Worm (Caenorhabditis elegans) whole organism, L1 larva: ENCODE data around the gene lpd-9.
A peak's percentile ranks its signal among the peaks of the same experiment; 100 is the strongest.

Experiments
- C34B4.2 ChIP-seq: sonication (generic microtip); optimal IDR thresholded peaks from 2 replicates; lab custom pipeline; 2017; ENCODE audit warnings: mild to moderate bottlenecking, missing genetic modification characterization, missing compliant biosample characterization
- aly-2 ChIP-seq: fragments of 150-350 bp; optimal IDR thresholded peaks from 2 replicates; lab custom pipeline; 2014; ENCODE audit warnings: missing biosample characterization, missing genetic modification characterization
- blmp-1 ChIP-seq: fragments of 150-350 bp; optimal IDR thresholded peaks from 2 replicates; lab custom pipeline; 2014; ENCODE audit warnings: missing biosample characterization, missing genetic modification characterization
- ceh-82 ChIP-seq, 3 experiments: fragments of 150-350 bp in 1 of 3; sonication (generic microtip) in 2 of 3; optimal IDR thresholded peaks; 2 replicates each; lab custom pipeline; 2014 to 2017; ENCODE audit warnings: missing biosample characterization in 3 of 3, missing genetic modification characterization in 3 of 3
- ceh-90 ChIP-seq: sonication (generic microtip); optimal IDR thresholded peaks from 2 replicates; lab custom pipeline; 2016; ENCODE audit warnings: missing genetic modification characterization, missing compliant biosample characterization
- efl-1 ChIP-seq, 4 experiments: fragments of 150-350 bp; optimal IDR thresholded peaks in 3 of 4; peaks in 1 of 4; 1 replicate in 1 of 4; 2 replicates in 3 of 4; lab custom pipeline; 2014; ENCODE audit warnings: missing biosample characterization in 2 of 4, missing genetic modification characterization in 2 of 4, missing genetic modification reagents in 2 of 4
- egl-13 ChIP-seq: sonication (generic microtip); optimal IDR thresholded peaks from 2 replicates; lab custom pipeline; 2016; ENCODE audit warnings: missing genotype, missing genetic modification reagents, missing genetic modification characterization, missing compliant biosample characterization
- egl-27 ChIP-seq, 2 experiments: fragments of 150-350 bp in 1 of 2; sonication (generic microtip); optimal IDR thresholded peaks; 3 replicates each; lab custom pipeline; 2017 to 2018; ENCODE audit warnings: missing biosample characterization in 2 of 2, missing genetic modification characterization in 2 of 2, missing genetic modification reagents in 2 of 2
- elt-2 ChIP-seq: sonication (generic microtip); optimal IDR thresholded peaks from 2 replicates; lab custom pipeline; 2016; ENCODE audit warnings: missing genetic modification characterization, mild to moderate bottlenecking, inconsistent platforms, missing compliant biosample characterization, missing genetic modification reagents
- fkh-10 ChIP-seq: sonication (generic microtip); optimal IDR thresholded peaks from 2 replicates; lab custom pipeline; 2017; ENCODE audit warnings: missing biosample characterization, missing genetic modification reagents, missing genetic modification characterization
- fkh-4 ChIP-seq: sonication (generic microtip); optimal IDR thresholded peaks from 2 replicates; lab custom pipeline; 2016; ENCODE audit warnings: missing compliant biosample characterization, missing genetic modification characterization, borderline replicate concordance
- hlh-4 ChIP-seq: sonication (generic microtip); optimal IDR thresholded peaks from 2 replicates; lab custom pipeline; 2016; ENCODE audit warnings: mild to moderate bottlenecking, missing genetic modification characterization, missing compliant biosample characterization
- jun-1 ChIP-seq: fragments of 150-350 bp; optimal IDR thresholded peaks from 2 replicates; lab custom pipeline; 2014; ENCODE audit warnings: missing biosample characterization, missing genetic modification reagents, missing genetic modification characterization
- lin-35 ChIP-seq, 2 experiments: fragments of 150-350 bp; optimal IDR thresholded peaks; 2 replicates each; lab custom pipeline; 2014; ENCODE audit warnings: missing biosample characterization in 2 of 2, missing genetic modification characterization in 2 of 2, missing genetic modification reagents in 2 of 2
- lsy-2 ChIP-seq, 2 experiments: fragments of 150-350 bp; optimal IDR thresholded peaks; 2 replicates each; lab custom pipeline; 2014; ENCODE audit warnings: missing biosample characterization in 2 of 2, missing genetic modification characterization in 2 of 2
- mab-9 ChIP-seq: fragments of 200-800 bp; sonication (Bioruptor generic); IDR thresholded peaks from 2 replicates; pipeline ENCODE4 v1.3.6; 2022; ENCODE audit warnings: missing genetic modification reagents, missing genetic modification characterization, missing compliant biosample characterization
- mef-2 ChIP-seq: fragments of 150-350 bp; optimal IDR thresholded peaks from 2 replicates; lab custom pipeline; 2014; ENCODE audit warnings: missing biosample characterization, missing genetic modification characterization
- nhr-11 ChIP-seq: fragments of 150-350 bp; optimal IDR thresholded peaks from 2 replicates; lab custom pipeline; 2014; ENCODE audit warnings: missing biosample characterization, missing genetic modification characterization
- nhr-20 ChIP-seq: sonication (generic microtip); optimal IDR thresholded peaks from 2 replicates; lab custom pipeline; 2016; ENCODE audit warnings: mild to moderate bottlenecking, missing genetic modification characterization, missing compliant biosample characterization
- nhr-28 ChIP-seq: fragments of 150-350 bp; optimal IDR thresholded peaks from 2 replicates; lab custom pipeline; 2014; ENCODE audit warnings: missing biosample characterization, missing genetic modification characterization
- nhr-47 ChIP-seq: sonication (generic microtip); optimal IDR thresholded peaks from 2 replicates; lab custom pipeline; 2016; ENCODE audit warnings: mild to moderate bottlenecking, missing genetic modification characterization, moderate library complexity, missing compliant biosample characterization
- nhr-71 ChIP-seq: sonication (generic microtip); optimal IDR thresholded peaks from 2 replicates; lab custom pipeline; 2016; ENCODE audit warnings: mild to moderate bottlenecking, missing genetic modification characterization, moderate library complexity, missing compliant biosample characterization
- nhr-76 ChIP-seq: sonication (generic microtip); optimal IDR thresholded peaks from 2 replicates; lab custom pipeline; 2017; ENCODE audit warnings: missing biosample characterization, missing genetic modification characterization
- nhr-85 ChIP-seq: sonication (generic microtip); peaks from one replicate; lab custom pipeline; 2016; ENCODE audit warnings: missing genetic modification characterization, inconsistent platforms, missing compliant biosample characterization
- nhr-90 ChIP-seq: sonication (generic microtip); optimal IDR thresholded peaks from 2 replicates; lab custom pipeline; 2016; ENCODE audit warnings: mild to moderate bottlenecking, missing genetic modification characterization, missing compliant biosample characterization; ENCODE audit not compliant: poor library complexity
- pag-3 ChIP-seq: sonication (generic microtip); optimal IDR thresholded peaks from 2 replicates; lab custom pipeline; 2017; ENCODE audit warnings: missing genetic modification characterization, mild to moderate bottlenecking, missing compliant biosample characterization, antibody characterized with exemption, borderline replicate concordance; ENCODE audit not compliant: insufficient read depth
- rnt-1 ChIP-seq: sonication (generic microtip); optimal IDR thresholded peaks from 2 replicates; lab custom pipeline; 2016; ENCODE audit warnings: mild to moderate bottlenecking, missing genetic modification characterization, moderate library complexity, missing compliant biosample characterization
- skn-1 ChIP-seq: fragments of 150-350 bp; optimal IDR thresholded peaks from 2 replicates; lab custom pipeline; 2014; ENCODE audit warnings: missing biosample characterization, missing genetic modification characterization
- snpc-4 ChIP-seq: fragments of 150-350 bp; optimal IDR thresholded peaks from 2 replicates; lab custom pipeline; 2014; ENCODE audit warnings: missing biosample characterization, missing genetic modification characterization
- sup-37 ChIP-seq: fragments of 200-800 bp; sonication (Bioruptor generic); optimal IDR thresholded peaks from 2 replicates; lab custom pipeline; 2018; ENCODE audit warnings: mild to moderate bottlenecking, missing genetic modification characterization, missing compliant biosample characterization
- tlp-1 ChIP-seq: fragments of 150-350 bp; optimal IDR thresholded peaks from 2 replicates; lab custom pipeline; 2014; ENCODE audit warnings: missing biosample characterization, missing genetic modification characterization
- unc-130 ChIP-seq: fragments of 150-350 bp; optimal IDR thresholded peaks from 2 replicates; lab custom pipeline; 2017; ENCODE audit warnings: missing biosample characterization, missing genetic modification characterization, inconsistent platforms
- unc-30 ChIP-seq: sonication (generic microtip); optimal IDR thresholded peaks from 2 replicates; lab custom pipeline; 2017; ENCODE audit warnings: missing biosample characterization, missing genetic modification characterization
- unc-62 ChIP-seq: fragments of 150-350 bp; optimal IDR thresholded peaks from 2 replicates; lab custom pipeline; 2014; ENCODE audit warnings: missing biosample characterization, missing genetic modification reagents, missing genetic modification characterization
- unc-86 ChIP-seq: sonication (generic microtip); optimal IDR thresholded peaks from 2 replicates; lab custom pipeline; 2016; ENCODE audit warnings: missing genetic modification characterization, missing compliant biosample characterization
- vab-15 ChIP-seq: sonication (generic microtip); optimal IDR thresholded peaks from 2 replicates; lab custom pipeline; 2017; ENCODE audit warnings: missing genotype, mild to moderate bottlenecking, missing genetic modification characterization, missing compliant biosample characterization
- xbp-1 ChIP-seq: sonication (generic microtip); optimal IDR thresholded peaks from 2 replicates; lab custom pipeline; 2016; ENCODE audit warnings: missing genetic modification characterization, missing compliant biosample characterization
- ztf-4 ChIP-seq: fragments of 150-350 bp; optimal IDR thresholded peaks from 2 replicates; lab custom pipeline; 2014; ENCODE audit warnings: missing biosample characterization, missing genetic modification characterization

lpd-9 gene

ce11 chrV:10581837-10582300 lies 2.8 kb downstream of the lpd-9 start, which contains the start of gene T21C9.6:
T21C9.6 (plus strand) TSS chrV:10581887.
- TF ChIP-seq unc-86 (tag; lab: Kevin White, UChicago) = no peak
- no peak for TF ChIP-seq hlh-4 (tag; lab: Kevin White, UChicago)
- TF ChIP-seq mef-2 (tag; lab: Kevin White, UChicago) = no peak
- TF ChIP-seq elt-2 (tag; lab: Kevin White, UChicago) = peak; percentile 25
- TF ChIP-seq, all 84 proteins: peak for 1

ce11 chrV:10588694-10589093 lies 9.6 kb downstream of the lpd-9 start, which contains the start of gene srg-32:
srg-32 (minus strand) TSS chrV:10588794.
- TF ChIP-seq jun-1 (tag; lab: Kevin White, UChicago) = no peak
- no peak for TF ChIP-seq fkh-10
- no peak for TF ChIP-seq pag-3 (tag; lab: Kevin White, UChicago)
- no peak for TF ChIP-seq tlp-1 (tag; lab: Kevin White, UChicago)
- no peak for TF ChIP-seq nhr-76 (tag; lab: Kevin White, UChicago)
- TF ChIP-seq mef-2 (tag; lab: Kevin White, UChicago) = no peak
- no peak for TF ChIP-seq efl-1 (optimal IDR thresholded peaks at IDR 0.05; lab: Kevin White, UChicago)
- no peak for TF ChIP-seq efl-1 (GFP tag; optimal IDR thresholded peaks at IDR 0.05 in 1 of 2; lab: Kevin White, UChicago)
- TF ChIP-seq ztf-4 (tag; lab: Kevin White, UChicago) = no peak
- TF ChIP-seq vab-15 = no peak
- no peak for TF ChIP-seq snpc-4 (tag; lab: Kevin White, UChicago)
- no peak for TF ChIP-seq skn-1 (tag; lab: Kevin White, UChicago)

- TF ChIP-seq tlp-1 (tag; lab: Kevin White, UChicago) = peak; percentile 24
- TF ChIP-seq rnt-1 = no peak
- no peak for TF ChIP-seq ceh-82 (tag; optimal IDR thresholded peaks at IDR 0.05; lab: Kevin White, UChicago)
- TF ChIP-seq nhr-28 (tag; lab: Kevin White, UChicago) = no peak
- TF ChIP-seq jun-1 (tag; lab: Kevin White, UChicago) = no peak
- no peak for TF ChIP-seq nhr-47 (tag; lab: Kevin White, UChicago)
- no peak for TF ChIP-seq C34B4.2 (tag; lab: Kevin White, UChicago)
- TF ChIP-seq sup-37 (GFP tag; lab: Kevin White, UChicago) = no peak
- TF ChIP-seq fkh-4 = no peak
- no peak for TF ChIP-seq ceh-90
- no peak for TF ChIP-seq egl-13 (tag; lab: Kevin White, UChicago)
- TF ChIP-seq unc-130 = no peak
- no peak for TF ChIP-seq mab-9 (GFP tag; lab: Robert Waterston, UW)
- peak; percentile 62 for TF ChIP-seq nhr-71
- TF ChIP-seq ztf-4 (tag; lab: Kevin White, UChicago) = no peak
- TF ChIP-seq nhr-11 (tag; lab: Kevin White, UChicago) = no peak
- peak; percentile 83 for TF ChIP-seq elt-2 (tag; lab: Kevin White, UChicago)
- TF ChIP-seq xbp-1 (tag; lab: Kevin White, UChicago) = no peak
- TF ChIP-seq aly-2 (tag; lab: Kevin White, UChicago) = no peak
- TF ChIP-seq blmp-1 (tag; lab: Kevin White, UChicago) = no peak
- no peak for TF ChIP-seq unc-62 (GFP tag; lab: Kevin White, UChicago)
- no peak for TF ChIP-seq mef-2 (tag; lab: Kevin White, UChicago)
- peak; percentile 32 for TF ChIP-seq nhr-20 (tag; lab: Kevin White, UChicago)
- TF ChIP-seq snpc-4 (tag; lab: Kevin White, UChicago) = no peak
- no peak for TF ChIP-seq egl-27 (tag; optimal IDR thresholded peaks at IDR 0.05; lab: Kevin White, UChicago)
- peak; percentile 66 for TF ChIP-seq nhr-85
- no peak for TF ChIP-seq lsy-2 (tag; optimal IDR thresholded peaks at IDR 0.05; lab: Kevin White, UChicago)
- TF ChIP-seq unc-30 = no peak
- no peak for TF ChIP-seq efl-1 (optimal IDR thresholded peaks at IDR 0.05; lab: Kevin White, UChicago)
- peak in 1 of 2 experiments; percentile 36 for TF ChIP-seq efl-1 (GFP tag; optimal IDR thresholded peaks at IDR 0.05 in 1 of 2; lab: Kevin White, UChicago)
- TF ChIP-seq lin-35 (GFP tag; optimal IDR thresholded peaks at IDR 0.05; lab: Kevin White, UChicago) = peak in 1 of 2 experiments; percentile 43
- no peak for TF ChIP-seq nhr-90 (tag; lab: Kevin White, UChicago)
Observed at ce11 chrV:10589774-10590528, 10.8 kb downstream of the lpd-9 start, which contains the start of gene ttr-23. ttr-23 (minus strand) TSS chrV:10589860.
